Worm (Caenorhabditis elegans): ENCODE results near the gene mpz-4.

mpz-4 gene

DNA sequence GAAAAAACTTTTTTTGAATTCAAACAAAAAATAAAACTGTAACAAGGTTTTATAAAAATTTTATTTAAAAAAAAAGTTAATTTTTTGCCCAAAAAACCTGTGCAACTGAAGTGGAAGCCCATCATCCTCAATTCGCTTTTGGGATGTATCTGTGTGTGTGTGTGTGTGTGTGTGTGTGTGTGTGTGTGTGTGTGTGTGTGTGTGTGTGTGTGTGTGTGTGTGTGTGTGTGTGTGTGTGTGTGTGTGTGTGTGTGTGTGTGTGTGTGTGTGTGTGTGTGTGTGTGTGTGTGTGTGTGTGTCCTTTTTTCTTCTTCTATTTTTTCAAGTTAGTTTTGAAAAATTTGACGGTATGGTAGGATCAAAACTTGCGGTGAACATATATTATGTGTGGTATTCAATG is 42.4 kb downstream of the mpz-4 start:
- TF ChIP-seq dve-1 (tag; optimal IDR thresholded peaks at IDR 0.05; ENCODE audit: insufficient read depth) (peak; percentile 13), snpc-1.2 (GFP tag; IDR thresholded peaks at IDR 0.05) (0 out of 2 replicates have a peak, but pooled peaks have one; percentile 10)

DNA sequence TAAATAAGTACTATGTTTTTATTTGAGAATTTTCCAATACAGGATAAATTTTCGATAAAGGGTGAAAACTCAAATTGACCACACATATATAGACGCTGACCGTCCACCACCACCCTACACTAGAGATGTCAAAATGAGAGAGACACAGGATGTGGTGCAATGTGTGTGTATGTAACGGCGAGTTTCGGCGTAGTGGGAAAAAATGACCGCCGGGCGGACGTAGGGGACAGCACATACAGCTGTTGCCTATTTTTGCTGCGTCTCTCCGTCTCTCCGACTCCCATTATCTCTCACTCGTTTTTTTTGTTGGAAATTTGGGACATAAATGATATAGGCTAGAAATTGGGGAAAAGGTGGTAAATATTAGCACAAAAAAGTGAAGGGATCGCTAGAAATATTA is 46.0 kb downstream of the mpz-4 start:
- TF ChIP-seq nhr-28 (tag; optimal IDR thresholded peaks at IDR 0.05) (peak; percentile 47), mdt-29 (GFP tag; IDR thresholded peaks at IDR 0.05) (0 out of 2 replicates have a peak, but pooled peaks have one; percentile 28), ctbp-1 (GFP tag; IDR thresholded peaks at IDR 0.05) (no peak), dve-1 (tag; optimal IDR thresholded peaks at IDR 0.05; ENCODE audit: insufficient read depth) (peak; percentile 22), ceh-62 (tag; optimal IDR thresholded peaks at IDR 0.05) (no peak), unc-62 (GFP tag; optimal IDR thresholded peaks at IDR 0.05 in 1 of 2) (peak in 1 of 2 experiments; percentile 97), unc-62 (tag; optimal IDR thresholded peaks at IDR 0.05) (no peak), hmg-1.1 (GFP tag; IDR thresholded peaks at IDR 0.05) (0 out of 2 replicates have a peak, but pooled peaks have one; percentile 37), hlh-11 (tag; optimal IDR thresholded peaks at IDR 0.05) (peak; percentile 67), lir-3 (tag; optimal IDR thresholded peaks at IDR 0.05) (no peak), daf-16 (GFP tag; optimal IDR thresholded peaks at IDR 0.05) (no peak), daf-16 (tag; optimal IDR thresholded peaks at IDR 0.05) (peak; percentile 32), madf-9 (GFP tag; conservative IDR thresholded peaks at IDR 0.05) (no peak)

DNA sequence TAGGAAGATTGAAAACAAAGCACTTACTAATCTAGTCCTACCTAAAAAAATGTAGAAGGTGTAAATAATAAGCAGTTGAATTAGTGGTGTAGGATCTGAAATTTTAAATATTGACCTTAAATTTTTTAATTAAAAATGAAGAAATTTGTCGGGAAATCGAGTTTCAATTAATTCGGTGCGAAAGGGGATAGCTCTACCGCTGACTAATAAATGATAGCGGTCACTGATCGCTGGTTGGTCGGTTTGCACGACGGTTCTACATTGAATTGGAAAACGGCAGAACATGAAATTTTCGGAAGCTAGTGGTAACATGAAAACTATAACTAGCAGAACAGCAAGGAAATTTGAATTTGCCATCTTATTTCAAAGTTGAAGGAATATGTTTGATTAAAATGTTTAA is 47.0 kb downstream of the mpz-4 start, which contains the start of gene set-15:
Gene set-15 (minus strand): TSS at position 101 of the 400 bp plus-strand sequence.
- TF ChIP-seq hlh-11 (tag; optimal IDR thresholded peaks at IDR 0.05) (no peak), pha-4 (GFP tag; IDR thresholded peaks at IDR 0.05) (no peak), pha-4 (tag; optimal IDR thresholded peaks at IDR 0.05) (no peak), zag-1 (tag; optimal IDR thresholded peaks at IDR 0.05) (no peak), D1046.2 (GFP tag; IDR thresholded peaks at IDR 0.05) (no peak), fkh-10 (GFP tag; optimal IDR thresholded peaks at IDR 0.05) (no peak), skn-1 (tag; optimal IDR thresholded peaks at IDR 0.05) (no peak), nhr-6 (tag; optimal IDR thresholded peaks at IDR 0.05) (no peak), Y48G9A.11 (GFP tag; IDR thresholded peaks at IDR 0.05) (no peak), zip-11 (GFP tag; IDR thresholded peaks at IDR 0.05) (no peak), unc-39 (tag; optimal IDR thresholded peaks at IDR 0.05) (no peak)

DNA sequence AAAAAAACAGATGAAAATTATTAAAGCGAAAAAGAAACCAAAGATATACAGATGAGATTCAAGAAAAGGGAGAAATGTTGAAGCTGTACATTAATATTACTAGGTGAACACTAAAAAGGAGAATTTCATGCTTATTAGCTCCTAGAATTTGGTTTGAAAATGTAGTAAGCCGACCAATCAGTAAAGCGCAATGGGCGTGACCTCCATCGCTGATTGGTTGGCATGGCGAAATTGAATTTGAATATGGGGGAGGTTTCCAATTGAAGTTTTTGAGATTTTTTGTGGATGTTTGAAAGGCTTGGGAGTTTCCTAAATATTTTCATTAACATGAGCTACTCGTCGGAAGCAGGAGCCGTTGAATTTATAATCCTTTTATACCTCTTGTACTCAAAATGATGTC is 50.6 kb downstream of the mpz-4 start:
- no peak for TF ChIP-seq F37D6.2 (tag; optimal IDR thresholded peaks at IDR 0.05)
- no peak for TF ChIP-seq ZK337.2 (GFP tag; IDR thresholded peaks at IDR 0.05)
- no peak for TF ChIP-seq set-16 (GFP tag; IDR thresholded peaks at IDR 0.05)
- TF ChIP-seq spr-3 (GFP tag; optimal IDR thresholded peaks at IDR 0.05): no peak
- TF ChIP-seq zfp-3 (GFP tag; conservative IDR thresholded peaks at IDR 0.05): no peak
- no peak for TF ChIP-seq hlh-11 (tag; optimal IDR thresholded peaks at IDR 0.05)
- TF ChIP-seq gei-8 (GFP tag; optimal IDR thresholded peaks at IDR 0.05): no peak
- no peak for TF ChIP-seq unc-62 (GFP tag; optimal IDR thresholded peaks at IDR 0.05 in 1 of 2)
- TF ChIP-seq unc-62 (tag; optimal IDR thresholded peaks at IDR 0.05): no peak
- TF ChIP-seq lir-3 (tag; optimal IDR thresholded peaks at IDR 0.05): no peak
- TF ChIP-seq pha-4 (GFP tag; IDR thresholded peaks at IDR 0.05): no peak
- TF ChIP-seq pha-4 (tag; optimal IDR thresholded peaks at IDR 0.05): no peak
- TF ChIP-seq spr-1 (tag; optimal IDR thresholded peaks at IDR 0.05): no peak
- TF ChIP-seq R02D3.7 (tag; optimal IDR thresholded peaks at IDR 0.05): no peak
- no peak for TF ChIP-seq unc-39 (tag; optimal IDR thresholded peaks at IDR 0.05)
- no peak for TF ChIP-seq hlh-30 (tag; optimal IDR thresholded peaks at IDR 0.05; ENCODE audit: insufficient read depth)
- TF ChIP-seq tag-97 (GFP tag; IDR thresholded peaks at IDR 0.05): no peak
- TF ChIP-seq Y105C5A.15 (GFP tag; IDR thresholded peaks at IDR 0.05): no peak
- no peak for TF ChIP-seq dmd-6 (GFP tag; IDR thresholded peaks at IDR 0.05)
